Worm (Caenorhabditis elegans): ENCODE measurements around the gene Y50D4C.3.

Gene Y50D4C.3

ce11 chrV:911474-911873 is 33.6 kb downstream of the Y50D4C.3 start, which contains the start of gene adh-5:
Gene adh-5, plus strand, starts transcription at chrV:911774.
- TF ChIP-seq nhr-237 (tag; optimal IDR thresholded peaks at IDR 0.05) (no peak), nhr-67 (tag; optimal IDR thresholded peaks at IDR 0.05) (no peak), lin-15B (tag; optimal IDR thresholded peaks at IDR 0.05) (no peak), tbx-2 (tag; optimal IDR thresholded peaks at IDR 0.05) (no peak), snpc-4 (tag; optimal IDR thresholded peaks at IDR 0.05) (no peak), fkh-10 (GFP tag; optimal IDR thresholded peaks at IDR 0.05) (no peak), elt-2 (tag; optimal IDR thresholded peaks at IDR 0.05) (no peak), ceh-9 (tag; optimal IDR thresholded peaks at IDR 0.05) (no peak)

ce11 chrV:910588-910987 is 34.5 kb downstream of the Y50D4C.3 start:
- TF ChIP-seq elt-2 (tag; optimal IDR thresholded peaks at IDR 0.05) (peak; percentile 96), pha-4 (tag; optimal IDR thresholded peaks at IDR 0.05) (peak; percentile 17), pqm-1 (tag; optimal IDR thresholded peaks at IDR 0.05) (peak; percentile 79), lin-15B (tag; optimal IDR thresholded peaks at IDR 0.05) (peak; percentile 55), nhr-28 (tag; optimal IDR thresholded peaks at IDR 0.05) (no peak), lin-39 (tag; optimal IDR thresholded peaks at IDR 0.05) (no peak), elt-3 (tag; optimal IDR thresholded peaks at IDR 0.05) (peak in 1 of 3 experiments; percentile 61)

- TF ChIP-seq aly-2 (tag; optimal IDR thresholded peaks at IDR 0.05) (no peak), fos-1 (tag; optimal IDR thresholded peaks at IDR 0.05) (no peak), ztf-11 (tag; optimal IDR thresholded peaks at IDR 0.05) (no peak), jun-1 (tag; optimal IDR thresholded peaks at IDR 0.05) (no peak), nfya-1 (tag; optimal IDR thresholded peaks at IDR 0.05; ENCODE audit: insufficient read depth) (no peak), elt-2 (tag; optimal IDR thresholded peaks at IDR 0.05) (no peak), eor-1 (tag; optimal IDR thresholded peaks at IDR 0.05) (no peak), lsy-12 (tag; optimal IDR thresholded peaks at IDR 0.05) (no peak)
Measured at ce11 chrV:908681-909080, 36.4 kb downstream of the Y50D4C.3 start.

ce11 chrV:904232-904983 is 40.6 kb downstream of the Y50D4C.3 start, which contains the start of gene trm-2A:
Gene trm-2A, plus strand, starts transcription at chrV:904963.
- no peak for TF ChIP-seq nhr-237 (tag; optimal IDR thresholded peaks at IDR 0.05)
- no peak for TF ChIP-seq nhr-28 (tag; optimal IDR thresholded peaks at IDR 0.05)
- TF ChIP-seq sea-2 (GFP tag; optimal IDR thresholded peaks at IDR 0.05): no peak
- TF ChIP-seq aly-2 (tag; optimal IDR thresholded peaks at IDR 0.05): no peak
- no peak for TF ChIP-seq ceh-9 (tag; optimal IDR thresholded peaks at IDR 0.05)
- peak; percentile 43 for TF ChIP-seq nhr-43 (tag; optimal IDR thresholded peaks at IDR 0.05; ENCODE audit: poor library complexity, severe bottlenecking)
- TF ChIP-seq tbx-2 (tag; optimal IDR thresholded peaks at IDR 0.05): peak; percentile 4
- peak; percentile 85 for TF ChIP-seq nhr-23 (tag; optimal IDR thresholded peaks at IDR 0.05)
- TF ChIP-seq mdl-1 (tag; optimal IDR thresholded peaks at IDR 0.05): no peak
- TF ChIP-seq nhr-76 (tag; optimal IDR thresholded peaks at IDR 0.05): no peak
- TF ChIP-seq ZK546.5 (tag; optimal IDR thresholded peaks at IDR 0.05): no peak
- no peak for TF ChIP-seq egl-5 (tag; optimal IDR thresholded peaks at IDR 0.05)
- no peak for TF ChIP-seq lsy-12 (tag; optimal IDR thresholded peaks at IDR 0.05)
- peak; percentile 47 for TF ChIP-seq ceh-28 (tag; optimal IDR thresholded peaks at IDR 0.05)
- no peak for TF ChIP-seq nhr-67 (tag; optimal IDR thresholded peaks at IDR 0.05)
- no peak for TF ChIP-seq fos-1 (tag; optimal IDR thresholded peaks at IDR 0.05)
- no peak for TF ChIP-seq daf-12 (tag; optimal IDR thresholded peaks at IDR 0.05)
- TF ChIP-seq fkh-2 (tag; optimal IDR thresholded peaks at IDR 0.05): no peak
- no peak for TF ChIP-seq eor-1 (tag; optimal IDR thresholded peaks at IDR 0.05)
- TF ChIP-seq snpc-4 (tag; optimal IDR thresholded peaks at IDR 0.05): peak; percentile 70
- no peak for TF ChIP-seq ceh-16 (tag; optimal IDR thresholded peaks at IDR 0.05)
- TF ChIP-seq jun-1 (tag; optimal IDR thresholded peaks at IDR 0.05): no peak
- TF ChIP-seq nhr-11 (tag; optimal IDR thresholded peaks at IDR 0.05): no peak
- TF ChIP-seq nhr-25 (tag; optimal IDR thresholded peaks at IDR 0.05): peak; percentile 56
- TF ChIP-seq hmg-11 (tag; optimal IDR thresholded peaks at IDR 0.05): peak; percentile 58
- no peak for TF ChIP-seq elt-1 (tag; optimal IDR thresholded peaks at IDR 0.05)
- peak; percentile 50 for TF ChIP-seq ama-1 (optimal IDR thresholded peaks at IDR 0.05)
- no peak for TF ChIP-seq zag-1 (tag; optimal IDR thresholded peaks at IDR 0.05)
- TF ChIP-seq lin-15B (tag; optimal IDR thresholded peaks at IDR 0.05): peak; percentile 74
- peak; percentile 33 for TF ChIP-seq elt-2 (tag; optimal IDR thresholded peaks at IDR 0.05)
- TF ChIP-seq nfya-1 (tag; optimal IDR thresholded peaks at IDR 0.05; ENCODE audit: insufficient read depth): peak; percentile 81
- no peak for TF ChIP-seq ztf-4 (tag; optimal IDR thresholded peaks at IDR 0.05)
- peak; percentile 34 for TF ChIP-seq skn-1 (tag; optimal IDR thresholded peaks at IDR 0.05)
- no peak for TF ChIP-seq nhr-77 (tag; optimal IDR thresholded peaks at IDR 0.05)
- no peak for TF ChIP-seq elt-3 (tag; optimal IDR thresholded peaks at IDR 0.05)
- no peak for TF ChIP-seq mml-1 (tag; optimal IDR thresholded peaks at IDR 0.05)
- peak; percentile 91 for TF ChIP-seq pha-4 (tag; optimal IDR thresholded peaks at IDR 0.05)
- peak; percentile 38 for TF ChIP-seq fkh-10 (GFP tag; optimal IDR thresholded peaks at IDR 0.05)
- peak; percentile 37 for TF ChIP-seq R02D3.7 (tag; optimal IDR thresholded peaks at IDR 0.05)
- TF ChIP-seq ceh-82 (tag; optimal IDR thresholded peaks at IDR 0.05): peak; percentile 8
- no peak for TF ChIP-seq unc-62 (GFP tag; optimal IDR thresholded peaks at IDR 0.05)
- TF ChIP-seq lin-39 (tag; optimal IDR thresholded peaks at IDR 0.05): peak; percentile 66

Measured in whole organism, L3 larva.